Worm (Caenorhabditis elegans) whole organism, midembryonic: ENCODE results near the gene pho-4.

Source experiments
- T22C8.4 ChIP-seq: fragments of 200-800 bp; sonication (Bioruptor generic); IDR thresholded peaks from 2 replicates; pipeline ENCODE4 v1.3.6; 2022; ENCODE audit warnings: missing genetic modification characterization, missing compliant biosample characterization
- cog-1 ChIP-seq: sonication (generic microtip); optimal IDR thresholded peaks from 2 replicates; lab custom pipeline; 2016; ENCODE audit warnings: missing genetic modification characterization, missing compliant biosample characterization
- flt-1 ChIP-seq: fragments of 200-800 bp; sonication (Bioruptor generic); IDR thresholded peaks from 2 replicates; pipeline ENCODE4 v1.3.6; 2022; ENCODE audit warnings: missing genetic modification characterization, missing compliant biosample characterization
- klf-2 ChIP-seq: fragments of 200-800 bp; sonication (Bioruptor generic); conservative IDR thresholded peaks from 2 replicates; pipeline ENCODE4 v1.3.6; 2022; ENCODE audit warnings: missing genetic modification reagents, missing genetic modification characterization, missing compliant biosample characterization
- med-1 ChIP-seq: sonication (generic microtip); optimal IDR thresholded peaks from 2 replicates; lab custom pipeline; 2017; ENCODE audit warnings: missing genetic modification characterization, mild to moderate bottlenecking, missing compliant biosample characterization, antibody characterized with exemption, missing genetic modification reagents; ENCODE audit not compliant: insufficient read depth
- ref-1 ChIP-seq: fragments of 200-800 bp; sonication (Bioruptor generic); conservative IDR thresholded peaks from 2 replicates; pipeline ENCODE4 v1.3.6; 2022; ENCODE audit warnings: missing genetic modification reagents, missing genetic modification characterization, missing compliant biosample characterization
- tab-1 ChIP-seq: fragments of 200-800 bp; sonication (Bioruptor generic); IDR thresholded peaks from 2 replicates; pipeline ENCODE4 v1.3.6; 2022; ENCODE audit warnings: missing genetic modification characterization, missing compliant biosample characterization
- ztf-23 ChIP-seq: fragments of 200-800 bp; sonication (Bioruptor generic); IDR thresholded peaks from 2 replicates; pipeline ENCODE4 v1.3.6; 2022; ENCODE audit warnings: missing genetic modification reagents, missing genetic modification characterization, missing compliant biosample characterization
- ztf-29 ChIP-seq: fragments of 200-800 bp; sonication (Bioruptor generic); IDR thresholded peaks from 2 replicates; pipeline ENCODE4 v1.3.6; 2022; ENCODE audit warnings: missing genetic modification reagents, missing genetic modification characterization, missing compliant biosample characterization

pho-4 gene

DNA sequence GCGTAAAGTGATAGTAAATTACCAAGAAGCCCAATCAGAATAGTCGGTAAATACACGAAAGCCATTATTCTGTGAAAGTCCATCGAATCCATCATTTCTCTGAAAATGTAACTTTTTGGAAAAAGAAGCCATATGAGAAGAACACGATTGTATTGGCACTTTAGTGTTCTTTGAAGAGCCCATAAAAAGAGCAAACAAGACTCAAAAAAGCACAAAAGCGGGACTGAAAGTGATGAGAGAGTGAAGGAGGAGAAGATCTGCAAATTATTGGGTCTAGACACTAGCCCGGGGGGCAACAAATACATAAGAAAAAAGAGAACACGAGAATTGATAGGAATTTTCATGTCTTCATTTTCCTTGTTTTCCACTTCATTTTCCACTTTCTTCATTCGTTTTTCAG, 17.2 kb upstream of the pho-4 start, which contains the start of gene frpr-4:
TSS of gene frpr-4 (minus strand) at position 101 of the 400 bp plus-strand sequence.
- TF ChIP-seq flt-1 (GFP tag; lab: Robert Waterston, UW) (no peak), klf-2 (GFP tag; lab: Robert Waterston, UW) (no peak), ztf-29 (GFP tag; lab: Robert Waterston, UW) (no peak), tab-1 (no peak), ztf-23 (GFP tag; lab: Robert Waterston, UW) (no peak), T22C8.4 (GFP tag; lab: Robert Waterston, UW) (no peak), med-1 (GFP tag; lab: Kevin White, UChicago) (no peak), ref-1 (GFP tag; lab: Robert Waterston, UW) (no peak), cog-1 (tag; lab: Kevin White, UChicago) (no peak)

ce11 chrII:5246791-5247361, 8.6 kb upstream of the pho-4 start, which contains the start of gene ptr-6:
ptr-6 (minus strand) TSS chrII:5246837.
- TF ChIP-seq ztf-29 (GFP tag; lab: Robert Waterston, UW): no peak
- TF ChIP-seq cog-1 (tag; lab: Kevin White, UChicago): no peak
- TF ChIP-seq tab-1: no peak
- no peak for TF ChIP-seq T22C8.4 (GFP tag; lab: Robert Waterston, UW)
- no peak for TF ChIP-seq flt-1 (GFP tag; lab: Robert Waterston, UW)
- no peak for TF ChIP-seq ref-1 (GFP tag; lab: Robert Waterston, UW)
- no peak for TF ChIP-seq med-1 (GFP tag; lab: Kevin White, UChicago)
- no peak for TF ChIP-seq klf-2 (GFP tag; lab: Robert Waterston, UW)
- TF ChIP-seq ztf-23 (GFP tag; lab: Robert Waterston, UW): no peak

ce11 chrII:5241560-5241959, 3.3 kb upstream of the pho-4 start, which contains the start of gene T16D1.1:
T16D1.1 (minus strand) TSS chrII:5241660.
- TF ChIP-seq tab-1 (no peak), cog-1 (tag; lab: Kevin White, UChicago) (no peak), ref-1 (GFP tag; lab: Robert Waterston, UW) (no peak), ztf-23 (GFP tag; lab: Robert Waterston, UW) (no peak), ztf-29 (GFP tag; lab: Robert Waterston, UW) (no peak), T22C8.4 (GFP tag; lab: Robert Waterston, UW) (no peak), med-1 (GFP tag; lab: Kevin White, UChicago) (no peak), klf-2 (GFP tag; lab: Robert Waterston, UW) (no peak), flt-1 (GFP tag; lab: Robert Waterston, UW) (no peak)

DNA sequence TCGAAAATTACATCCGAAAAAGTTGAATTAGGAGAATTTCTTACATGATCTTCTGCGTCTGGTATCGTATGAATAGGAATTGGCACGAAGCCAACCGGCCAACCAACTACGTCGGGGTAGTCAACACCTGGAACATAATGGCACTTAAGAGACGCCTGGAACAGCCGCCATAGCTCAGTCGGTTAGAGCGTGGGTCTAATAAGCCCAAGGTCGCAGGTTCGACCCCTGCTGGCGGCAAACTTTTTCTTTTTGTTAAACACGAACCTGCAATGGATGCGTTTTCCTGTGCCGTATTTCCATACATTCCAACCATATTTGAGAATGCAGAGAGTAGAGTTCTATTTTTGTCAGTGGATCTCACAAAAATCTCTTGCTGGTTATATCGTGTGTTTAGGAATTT, 567 bp downstream of the pho-4 start:
- no peak for TF ChIP-seq T22C8.4 (GFP tag; lab: Robert Waterston, UW)
- no peak for TF ChIP-seq med-1 (GFP tag; lab: Kevin White, UChicago)
- peak; percentile 62; the same call in 1 of the 2 replicates for TF ChIP-seq ztf-29 (GFP tag; lab: Robert Waterston, UW)
- TF ChIP-seq flt-1 (GFP tag; lab: Robert Waterston, UW): peak; percentile 72
- TF ChIP-seq cog-1 (tag; lab: Kevin White, UChicago): no peak
- TF ChIP-seq ztf-23 (GFP tag; lab: Robert Waterston, UW): peak; percentile 56; the same call in 1 of the 2 replicates
- 0 out of 2 replicates have a peak, but pooled peaks have one; percentile 15 for TF ChIP-seq ref-1 (GFP tag; lab: Robert Waterston, UW)

ce11 chrII:5235758-5236157, 2.5 kb downstream of the pho-4 start, which contains the start of gene pho-1:
pho-1 (minus strand) TSS chrII:5235846.
- TF ChIP-seq flt-1 (GFP tag; lab: Robert Waterston, UW) (no peak), med-1 (GFP tag; lab: Kevin White, UChicago) (no peak), ztf-23 (GFP tag; lab: Robert Waterston, UW) (no peak)

- TF ChIP-seq ref-1 (GFP tag; lab: Robert Waterston, UW) (no peak), med-1 (GFP tag; lab: Kevin White, UChicago) (no peak), T22C8.4 (GFP tag; lab: Robert Waterston, UW) (no peak), cog-1 (tag; lab: Kevin White, UChicago) (no peak), klf-2 (GFP tag; lab: Robert Waterston, UW) (no peak)
These were observed 3.5 kb downstream of the pho-4 start for ce11 chrII:5234728-5235127.

ce11 chrII:5231111-5231510, 7.2 kb downstream of the pho-4 start, which contains the start of gene EGAP2.1:
EGAP2.1 (plus strand) TSS chrII:5231411.
- TF ChIP-seq flt-1 (GFP tag; lab: Robert Waterston, UW) (peak; percentile 49; the same call in 1 of the 2 replicates), ref-1 (GFP tag; lab: Robert Waterston, UW) (no peak), tab-1 (no peak), T22C8.4 (GFP tag; lab: Robert Waterston, UW) (0 out of 2 replicates have a peak, but pooled peaks have one; percentile 34)

ce11 chrII:5229596-5229995, 8.7 kb downstream of the pho-4 start, which contains the start of gene EGAP2.2:
EGAP2.2 (plus strand) TSS chrII:5229896.
- TF ChIP-seq ztf-29 (GFP tag; lab: Robert Waterston, UW) (no peak), flt-1 (GFP tag; lab: Robert Waterston, UW) (no peak), ztf-23 (GFP tag; lab: Robert Waterston, UW) (no peak), med-1 (GFP tag; lab: Kevin White, UChicago) (no peak), ref-1 (GFP tag; lab: Robert Waterston, UW) (no peak), klf-2 (GFP tag; lab: Robert Waterston, UW) (no peak), T22C8.4 (GFP tag; lab: Robert Waterston, UW) (no peak), cog-1 (tag; lab: Kevin White, UChicago) (no peak), tab-1 (no peak)

DNA sequence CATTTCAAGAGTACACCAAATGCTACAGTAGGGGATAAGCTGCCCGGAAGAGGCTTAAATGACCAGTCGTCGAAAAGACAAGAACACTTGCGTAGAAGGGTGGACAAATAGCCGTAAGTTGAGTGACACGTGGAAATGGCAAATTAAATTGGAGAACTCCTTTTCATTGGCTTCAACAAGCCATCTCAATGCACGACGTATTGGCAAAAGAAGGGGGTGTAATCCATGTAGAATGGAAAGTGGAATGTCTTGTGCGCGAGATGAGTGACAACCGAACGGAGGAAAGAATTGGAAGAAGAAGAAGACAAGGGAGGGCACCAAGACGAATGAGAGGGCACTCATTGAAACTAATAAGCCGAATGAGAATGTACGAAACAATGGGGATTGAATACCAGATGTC, 9.6 kb downstream of the pho-4 start:
- TF ChIP-seq ztf-29 (GFP tag; lab: Robert Waterston, UW) (no peak), tab-1 (0 out of 2 replicates have a peak, but pooled peaks have one; percentile 41)
